Fruit fly (Drosophila melanogaster): ENCODE results near the gene Smyd3.

- TF ChIP-seq Dll (optimal IDR thresholded peaks at IDR 0.05) (no peak), EcR (GFP tag; optimal IDR thresholded peaks at IDR 0.05) (no peak)
These were observed 19.1 kb downstream of the Smyd3 start for dm6 chrX:2589446-2590038.

All from whole organism.